Worm (Caenorhabditis elegans): Measurements from ENCODE around the gene set-12.

DNA sequence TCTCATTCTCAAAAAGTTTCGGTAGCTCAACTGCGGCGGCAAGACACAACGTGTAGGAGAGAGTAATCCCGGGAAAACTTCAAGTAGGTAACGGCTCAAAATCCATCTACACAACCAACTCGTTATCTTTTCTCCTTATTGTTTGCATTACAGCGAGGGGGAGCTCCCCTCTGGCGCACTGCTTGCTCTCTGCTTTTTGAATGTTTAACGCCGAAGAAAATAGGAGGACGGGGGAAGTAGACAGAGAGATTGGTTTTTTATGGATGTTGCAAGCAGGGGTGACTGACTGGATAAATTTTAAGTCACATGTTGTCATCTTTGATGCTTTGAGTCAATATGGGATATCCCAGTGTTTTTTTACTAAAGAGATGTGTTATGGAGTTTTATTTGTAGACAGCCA, 46.5 kb downstream of the set-12 start:
- TF ChIP-seq ceh-16 (tag; optimal IDR thresholded peaks at IDR 0.05) (no peak), nhr-12 (tag; optimal IDR thresholded peaks at IDR 0.05) (no peak), mdl-1 (tag; optimal IDR thresholded peaks at IDR 0.05) (no peak), elt-1 (tag; optimal IDR thresholded peaks at IDR 0.05) (no peak)

All from whole organism, L3 larva.